Fruit fly (Drosophila melanogaster) whole organism, pupa: Measurements from ENCODE around the gene CG31937.

ENCODE experiments used
- EcR ChIP-seq: fragments of 200-800 bp; sonication (Bioruptor generic); optimal IDR thresholded peaks from 3 replicates; lab custom pipeline; 2019; ENCODE audit warnings: missing biosample characterization, missing genetic modification characterization, mild to moderate bottlenecking, moderate library complexity, missing genetic modification reagents
- Pif1B ChIP-seq: fragments of 200-800 bp; sonication (Bioruptor generic); optimal IDR thresholded peaks from 3 replicates; lab custom pipeline; 2016; ENCODE audit warnings: missing biosample characterization, missing genetic modification characterization
- gl ChIP-seq: fragments of 200-800 bp; sonication (Bioruptor generic); optimal IDR thresholded peaks from 2 replicates; lab custom pipeline; 2018; ENCODE audit warnings: missing biosample characterization, mild to moderate bottlenecking, missing genetic modification characterization

DNA sequence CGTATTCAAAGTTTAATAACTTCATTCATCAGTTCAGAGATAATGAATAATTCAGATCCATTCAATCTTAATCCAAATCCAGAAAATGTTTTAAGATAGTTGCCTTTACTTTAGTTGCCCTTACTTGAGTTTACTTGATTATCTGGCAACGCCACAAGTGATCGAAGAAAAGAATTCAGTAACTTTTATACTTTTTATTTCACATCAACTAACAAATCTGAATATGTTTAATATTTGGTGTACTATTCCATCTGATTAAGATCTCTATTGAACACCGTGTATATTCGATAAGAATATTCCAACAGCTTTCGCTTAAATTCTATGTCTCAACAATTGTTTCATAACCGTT is 5.1 kb upstream of the CG31937 start:
- TF ChIP-seq EcR (no peak), gl (tag; lab: Kevin White, UChicago) (no peak), Pif1B (no peak)
